Worm (Caenorhabditis elegans) whole organism, L3 larva: ENCODE measurements around the gene ZK669.3.

ENCODE experiments used
- egl-27 ChIP-seq: sonication (generic microtip); optimal IDR thresholded peaks from 4 replicates; lab custom pipeline; 2017; ENCODE audit warnings: missing biosample characterization, missing genetic modification reagents, missing genetic modification characterization
- egl-5 ChIP-seq: fragments of 150-350 bp; optimal IDR thresholded peaks from 2 replicates; lab custom pipeline; 2017; ENCODE audit warnings: missing biosample characterization, missing genetic modification reagents, missing genetic modification characterization, inconsistent platforms
- elt-3 ChIP-seq, 3 experiments: fragments of 150-350 bp in 1 of 3; sonication (generic microtip) in 2 of 3; optimal IDR thresholded peaks; 2 replicates in 2 of 3; 4 replicates in 1 of 3; lab custom pipeline; 2014 to 2017; ENCODE audit warnings: missing biosample characterization in 3 of 3, missing genetic modification characterization in 3 of 3
- lin-15B ChIP-seq: fragments of 150-350 bp; optimal IDR thresholded peaks from 2 replicates; lab custom pipeline; 2014; ENCODE audit warnings: missing biosample characterization, missing genetic modification characterization
- lin-39 ChIP-seq: fragments of 150-350 bp; optimal IDR thresholded peaks from 2 replicates; lab custom pipeline; 2018; ENCODE audit warnings: missing biosample characterization, missing genetic modification reagents, missing genetic modification characterization
- nhr-28 ChIP-seq: fragments of 150-350 bp; optimal IDR thresholded peaks from 2 replicates; lab custom pipeline; 2014; ENCODE audit warnings: missing biosample characterization, missing genetic modification characterization
- pha-4 ChIP-seq: fragments of 150-350 bp; optimal IDR thresholded peaks from 2 replicates; lab custom pipeline; 2014; ENCODE audit warnings: missing biosample characterization, missing genetic modification reagents, missing genetic modification characterization
- unc-39 ChIP-seq: sonication (generic microtip); optimal IDR thresholded peaks from 4 replicates; lab custom pipeline; 2017; ENCODE audit warnings: missing biosample characterization, missing genetic modification characterization

ce11 chrII:7900762-7901161 lies 40.2 kb upstream of the ZK669.3 start:
- TF ChIP-seq nhr-28 (tag; lab: Kevin White, UChicago) (no peak), pha-4 (no peak), egl-27 (no peak), lin-39 (tag; lab: Kevin White, UChicago) (no peak), lin-15B (tag; lab: Kevin White, UChicago) (no peak), unc-39 (tag; lab: Kevin White, UChicago) (no peak), elt-3 (tag; optimal IDR thresholded peaks at IDR 0.05; lab: Kevin White, UChicago) (no peak), egl-5 (tag; lab: Kevin White, UChicago) (no peak)
